Fruit fly (Drosophila melanogaster): Measurements from ENCODE around the gene CG3552.

The CG3552 gene

dm6 chr3L:9435831-9436230 lies 20.3 kb upstream of the CG3552 start:
- TF ChIP-seq Nf-YA (GFP tag; IDR thresholded peaks at IDR 0.05), result peak; percentile 14; the same call in 1 of the 2 replicates
- peak; percentile 17 for TF ChIP-seq CG10543 (GFP tag; optimal IDR thresholded peaks at IDR 0.05)
- TF ChIP-seq Nf-YC (tag; optimal IDR thresholded peaks at IDR 0.05), result peak; percentile 84
- no peak for TF ChIP-seq her (GFP tag; optimal IDR thresholded peaks at IDR 0.05)
- 0 out of 2 replicates have a peak, but pooled peaks have one; percentile 19 for TF ChIP-seq chm (GFP tag; IDR thresholded peaks at IDR 0.05)
- 0 out of 3 replicates have a peak, but pooled peaks have one; percentile 24 for TF ChIP-seq sr (GFP tag; IDR thresholded peaks at IDR 0.05)
- TF ChIP-seq CG14965 (GFP tag; optimal IDR thresholded peaks at IDR 0.05; ENCODE audit: borderline replicate concordance), result no peak
- peak; percentile 37; the same call in 1 of the 2 replicates for TF ChIP-seq GATAe (GFP tag; conservative IDR thresholded peaks at IDR 0.05)
- TF ChIP-seq Bteb2 (GFP tag; optimal IDR thresholded peaks at IDR 0.05), result no peak
- TF ChIP-seq Dbx (GFP tag; IDR thresholded peaks at IDR 0.05), result no peak
- peak; percentile 55 for TF ChIP-seq sug (tag; optimal IDR thresholded peaks at IDR 0.05)
- TF ChIP-seq CG15479 (GFP tag; optimal IDR thresholded peaks at IDR 0.05), result no peak
- peak; percentile 13 for TF ChIP-seq HmgZ (tag; optimal IDR thresholded peaks at IDR 0.05)
- TF ChIP-seq CG14667 (GFP tag; IDR thresholded peaks at IDR 0.05), result no peak
- TF ChIP-seq slou (GFP tag; optimal IDR thresholded peaks at IDR 0.05), result no peak
- peak; percentile 57 for TF ChIP-seq Hey (tag; optimal IDR thresholded peaks at IDR 0.05)
- peak; percentile 3 for TF ChIP-seq cwo (GFP tag; optimal IDR thresholded peaks at IDR 0.05)
- peak; percentile 54 for TF ChIP-seq Nf-YB (GFP tag; optimal IDR thresholded peaks at IDR 0.05)
- peak; percentile 85 for TF ChIP-seq Deaf1 (tag; optimal IDR thresholded peaks at IDR 0.05)
- TF ChIP-seq exex (tag; optimal IDR thresholded peaks at IDR 0.05), result peak; percentile 85

- no peak for TF ChIP-seq CG17568 (GFP tag; optimal IDR thresholded peaks at IDR 0.05)
- 0 out of 3 replicates have a peak, but pooled peaks have one; percentile 36 for TF ChIP-seq CG16813 (GFP tag; IDR thresholded peaks at IDR 0.05; ENCODE audit: partially characterized antibody)
- TF ChIP-seq CG11560 (tag; IDR thresholded peaks at IDR 0.05), result no peak
- peak; percentile 63 for TF ChIP-seq Med (GFP tag)
- peak; percentile 68 for TF ChIP-seq Ets65A (GFP tag)
- TF ChIP-seq hb (GFP tag; IDR thresholded peaks at IDR 0.05; ENCODE audit: partially characterized antibody), result 0 out of 3 replicates have a peak, but pooled peaks have one; percentile 28
- 0 out of 4 replicates have a peak, but pooled peaks have one; percentile 29 for TF ChIP-seq chinmo (GFP tag; IDR thresholded peaks at IDR 0.05; ENCODE audit: partially characterized antibody)
Measured at dm6 chr3L:9438858-9439257, 17.3 kb upstream of the CG3552 start.

- TF ChIP-seq CG17359 (tag; optimal IDR thresholded peaks at IDR 0.05) (peak; percentile 9), CG32772 (GFP tag; IDR thresholded peaks at IDR 0.05) (peak; percentile 61), da (GFP tag; optimal IDR thresholded peaks at IDR 0.05) (peak; percentile 0), CG30020 (tag; optimal IDR thresholded peaks at IDR 0.05) (peak; percentile 68), sd (tag; optimal IDR thresholded peaks at IDR 0.05) (peak; percentile 38), sob (GFP tag; IDR thresholded peaks at IDR 0.05) (peak; percentile 62), CG7987 (GFP tag; optimal IDR thresholded peaks at IDR 0.05) (peak; percentile 35), CG4282 (GFP tag; optimal IDR thresholded peaks at IDR 0.05) (peak; percentile 30), gcm (GFP tag; optimal IDR thresholded peaks at IDR 0.05) (no peak), run (tag; optimal IDR thresholded peaks at IDR 0.05) (no peak), zen2 (GFP tag; IDR thresholded peaks at IDR 0.05; ENCODE audit: partially characterized antibody) (peak; percentile 86; the same call in 1 of the 3 replicates), zf30C (GFP tag; optimal IDR thresholded peaks at IDR 0.05) (no peak), CG10431 (GFP tag; optimal IDR thresholded peaks at IDR 0.05) (peak; percentile 8), CG6791 (GFP tag; IDR thresholded peaks at IDR 0.05; ENCODE audit: partially characterized antibody) (peak; percentile 89), ranshi (GFP tag; IDR thresholded peaks at IDR 0.05) (peak; percentile 32; the same call in 1 of the 2 replicates), CG11456 (GFP tag; IDR thresholded peaks at IDR 0.05) (peak; percentile 79), YL-1 (GFP tag; optimal IDR thresholded peaks at IDR 0.05) (peak; percentile 80), Fer1 (GFP tag; optimal IDR thresholded peaks at IDR 0.05) (peak; percentile 3), ara (GFP tag; IDR thresholded peaks at IDR 0.05) (peak; percentile 55; the same call in 1 of the 2 replicates), jumu (GFP tag; optimal IDR thresholded peaks at IDR 0.05) (peak; percentile 55), CG13287 (GFP tag; IDR thresholded peaks at IDR 0.05; ENCODE audit: partially characterized antibody) (peak; percentile 88)
Measured at dm6 chr3L:9441907-9442479, 14.1 kb upstream of the CG3552 start, which contains the start of the genes Bet3 and Nf-YA. TSS of gene Bet3 (minus strand) at chr3L:9442267. TSS of gene Nf-YA (minus strand) at chr3L:9442267.

Measured in whole organism, embryonic.